Fruit fly (Drosophila melanogaster) whole organism, embryonic: ENCODE results near the gene CG31495.
A peak's percentile ranks its signal among the peaks of the same experiment; 100 is the strongest.

ENCODE experiments used
- Abd-B ChIP-seq: fragments of 200-800 bp; sonication (Bioruptor generic); optimal IDR thresholded peaks from 2 replicates; lab custom pipeline; 2018; ENCODE audit warnings: missing biosample characterization, mild to moderate bottlenecking, missing genetic modification characterization, moderate library complexity
- CG10147 ChIP-seq: fragments of 200-800 bp; sonication (Bioruptor generic); optimal IDR thresholded peaks from 2 replicates; lab custom pipeline; 2019; ENCODE audit warnings: missing biosample characterization, mild to moderate bottlenecking, missing genetic modification characterization, moderate library complexity
- CG12104 ChIP-seq: fragments of 200-800 bp; sonication (Bioruptor generic); optimal IDR thresholded peaks from 3 replicates; lab custom pipeline; 2016; ENCODE audit warnings: missing biosample characterization, missing genetic modification characterization
- CG17328 ChIP-seq: fragments of 200-800 bp; sonication (Bioruptor generic); IDR thresholded peaks from 2 replicates; pipeline ENCODE4 v1.3.6; 2022; ENCODE audit warnings: missing biosample characterization, missing genetic modification characterization
- CG17359 ChIP-seq: fragments of 200-800 bp; sonication (Bioruptor generic); optimal IDR thresholded peaks from 3 replicates; lab custom pipeline; 2018; ENCODE audit warnings: missing biosample characterization, mild to moderate bottlenecking, missing genetic modification characterization, moderate library complexity
- CG2712 ChIP-seq: fragments of 200-800 bp; optimal IDR thresholded peaks from 3 replicates; lab custom pipeline; 2019; ENCODE audit warnings: missing biosample characterization, mild to moderate bottlenecking, missing genetic modification characterization, moderate library complexity
- CG30020 ChIP-seq: fragments of 200-800 bp; optimal IDR thresholded peaks from 2 replicates; lab custom pipeline; 2019; ENCODE audit warnings: missing biosample characterization, mild to moderate bottlenecking, missing genetic modification characterization, moderate library complexity
- CG31224 ChIP-seq: fragments of 200-800 bp; sonication (Bioruptor generic); IDR thresholded peaks from 2 replicates; pipeline ENCODE4 v1.3.6; 2022; ENCODE audit warnings: missing biosample characterization, missing genetic modification characterization
- CG32532 ChIP-seq: fragments of 200-800 bp; sonication (Bioruptor generic); IDR thresholded peaks from 2 replicates; pipeline ENCODE4 v1.3.6; 2022; ENCODE audit warnings: missing biosample characterization, missing genetic modification characterization
- CG4360 ChIP-seq: fragments of 200-800 bp; sonication (Bioruptor generic); IDR thresholded peaks from 2 replicates; pipeline ENCODE4 v1.3.6; 2022; ENCODE audit warnings: missing biosample characterization, missing genetic modification characterization
- CG4820 ChIP-seq: fragments of 200-800 bp; sonication (Bioruptor generic); optimal IDR thresholded peaks from 3 replicates; lab custom pipeline; 2016; ENCODE audit warnings: missing biosample characterization, missing genetic modification characterization
- CG7556 ChIP-seq: fragments of 200-800 bp; sonication (Bioruptor generic); optimal IDR thresholded peaks from 2 replicates; lab custom pipeline; 2017; ENCODE audit warnings: missing biosample characterization, mild to moderate bottlenecking, missing genetic modification characterization
- CG9932 ChIP-seq: fragments of 200-800 bp; sonication (Bioruptor generic); IDR thresholded peaks from 2 replicates; pipeline ENCODE4 v1.3.6; 2022; ENCODE audit warnings: missing biosample characterization, missing genetic modification characterization
- CTCF ChIP-seq: fragments of 200-800 bp; sonication (Bioruptor generic); optimal IDR thresholded peaks from 2 replicates; lab custom pipeline; 2017; ENCODE audit warnings: missing biosample characterization, mild to moderate bottlenecking, missing genetic modification characterization, moderate library complexity
- Deaf1 ChIP-seq: fragments of 200-800 bp; optimal IDR thresholded peaks from 3 replicates; lab custom pipeline; 2019; ENCODE audit warnings: missing biosample characterization, mild to moderate bottlenecking, missing genetic modification characterization, moderate library complexity
- Gsc ChIP-seq: fragments of 200-800 bp; sonication (Bioruptor generic); IDR thresholded peaks from 2 replicates; pipeline ENCODE4 v1.3.6; 2022; ENCODE audit warnings: missing biosample characterization, missing genetic modification characterization
- Gug ChIP-seq: fragments of 200-800 bp; sonication (Bioruptor generic); IDR thresholded peaks from 4 replicates; pipeline ENCODE4 v1.3.6; 2022; ENCODE audit warnings: missing biosample characterization, missing genetic modification characterization
- HLH3B ChIP-seq: fragments of 200-800 bp; sonication (Bioruptor generic); IDR thresholded peaks from 2 replicates; pipeline ENCODE4 v1.3.6; 2022; ENCODE audit warnings: missing biosample characterization, missing genetic modification characterization
- HmgD ChIP-seq: fragments of 200-800 bp; sonication (Bioruptor generic); optimal IDR thresholded peaks from 3 replicates; lab custom pipeline; 2016; ENCODE audit warnings: missing biosample characterization, missing genetic modification characterization
- Hmr ChIP-seq: fragments of 200-800 bp; sonication (Bioruptor generic); optimal IDR thresholded peaks from 3 replicates; lab custom pipeline; 2017; ENCODE audit warnings: mild to moderate bottlenecking, missing biosample characterization, missing genetic modification reagents, missing genetic modification characterization
- Hr51 ChIP-seq, 2 experiments: fragments of 200-800 bp; sonication (Bioruptor generic); optimal IDR thresholded peaks; 2 replicates in 1 of 2; 3 replicates in 1 of 2; lab custom pipeline; 2016 to 2018; ENCODE audit warnings: missing biosample characterization in 2 of 2, missing genetic modification characterization in 2 of 2, mild to moderate bottlenecking in 1 of 2, moderate library complexity in 1 of 2
- Hsf ChIP-seq: fragments of 200-800 bp; sonication (Bioruptor generic); optimal IDR thresholded peaks from 3 replicates; lab custom pipeline; 2016; ENCODE audit warnings: missing biosample characterization, missing genetic modification characterization
- Lim3 ChIP-seq: fragments of 200-800 bp; sonication (Bioruptor generic); IDR thresholded peaks from 2 replicates; pipeline ENCODE4 v1.3.6; 2022; ENCODE audit warnings: missing biosample characterization, missing genetic modification characterization
- Med ChIP-seq: fragments of 200-800 bp; sonication (Bioruptor generic); peaks from one replicate; lab custom pipeline; 2016; ENCODE audit warnings: missing biosample characterization, missing genetic modification characterization, mild to moderate bottlenecking, inconsistent platforms, moderate library complexity
- NC2α ChIP-seq: fragments of 200-800 bp; sonication (Bioruptor generic); optimal IDR thresholded peaks from 2 replicates; lab custom pipeline; 2016; ENCODE audit warnings: missing biosample characterization, missing genetic modification characterization
- Opbp ChIP-seq: fragments of 200-800 bp; sonication (Bioruptor generic); IDR thresholded peaks from 3 replicates; pipeline ENCODE4 v1.3.6; 2022; ENCODE audit warnings: missing biosample characterization, missing genetic modification characterization; ENCODE audit not compliant: partially characterized antibody
- Sox102F ChIP-seq: fragments of 200-800 bp; sonication (Bioruptor generic); optimal IDR thresholded peaks from 2 replicates; lab custom pipeline; 2018; ENCODE audit warnings: missing biosample characterization, mild to moderate bottlenecking, missing genetic modification characterization, moderate library complexity
- abd-A ChIP-seq: fragments of 200-800 bp; sonication (Bioruptor generic); optimal IDR thresholded peaks from 3 replicates; lab custom pipeline; 2019; ENCODE audit warnings: missing biosample characterization, mild to moderate bottlenecking, missing genetic modification characterization, moderate library complexity
- amos ChIP-seq: fragments of 200-800 bp; sonication (Bioruptor generic); IDR thresholded peaks from 2 replicates; pipeline ENCODE4 v1.3.6; 2022; ENCODE audit warnings: missing biosample characterization, missing genetic modification characterization; ENCODE audit not compliant: partially characterized antibody
- ara ChIP-seq: fragments of 200-800 bp; sonication (Bioruptor generic); IDR thresholded peaks from 2 replicates; pipeline ENCODE4 v1.3.6; 2022; ENCODE audit warnings: missing biosample characterization, missing genetic modification characterization
- ash1 ChIP-seq: fragments of 200-800 bp; sonication (Bioruptor generic); optimal IDR thresholded peaks from 2 replicates; lab custom pipeline; 2018; ENCODE audit warnings: missing biosample characterization, mild to moderate bottlenecking, missing genetic modification characterization
- bowl ChIP-seq: fragments of 200-800 bp; sonication (Bioruptor generic); IDR thresholded peaks from 2 replicates; pipeline ENCODE4 v1.3.6; 2022; ENCODE audit warnings: missing biosample characterization, missing genetic modification characterization
- dysf ChIP-seq: fragments of 200-800 bp; sonication (Bioruptor generic); IDR thresholded peaks from 3 replicates; pipeline ENCODE4 v1.3.6; 2022; ENCODE audit warnings: missing biosample characterization, missing genetic modification characterization
- ems ChIP-seq: fragments of 200-800 bp; sonication (Bioruptor generic); optimal IDR thresholded peaks from 3 replicates; lab custom pipeline; 2016; ENCODE audit warnings: missing biosample characterization, missing genetic modification characterization
- eve ChIP-seq, 2 experiments: fragments of >200 bp; optimal IDR thresholded peaks; 2 replicates each; lab custom pipeline; 2017; ENCODE audit warnings: missing biosample characterization in 2 of 2, missing genetic modification characterization in 2 of 2
- gsb-n ChIP-seq: fragments of 200-800 bp; sonication (Bioruptor generic); optimal IDR thresholded peaks from 3 replicates; lab custom pipeline; 2018; ENCODE audit warnings: missing biosample characterization, mild to moderate bottlenecking, missing genetic modification characterization
- kay ChIP-seq: fragments of 200-800 bp; sonication (Bioruptor generic); optimal IDR thresholded peaks from 2 replicates; lab custom pipeline; 2016; ENCODE audit warnings: missing biosample characterization, missing genetic modification characterization
- lab ChIP-seq: fragments of 200-800 bp; sonication (Bioruptor generic); optimal IDR thresholded peaks from 3 replicates; lab custom pipeline; 2017; ENCODE audit warnings: missing biosample characterization, missing genetic modification characterization, mild to moderate bottlenecking, moderate library complexity, missing genetic modification reagents
- nom ChIP-seq: fragments of 200-800 bp; sonication (Bioruptor generic); optimal IDR thresholded peaks from 2 replicates; lab custom pipeline; 2017; ENCODE audit warnings: missing biosample characterization, missing genetic modification characterization, mild to moderate bottlenecking, moderate library complexity, missing genetic modification reagents
- pan ChIP-seq, 4 experiments: fragments of >200 bp in 3 of 4; fragments of 200-800 bp in 1 of 4; sonication (Bioruptor generic) in 1 of 4; optimal IDR thresholded peaks in 3 of 4; IDR thresholded peaks in 1 of 4; 2 replicates each; pipeline versions ENCODE4 v1.3.6 to Lab custom; 2017 to 2022; ENCODE audit warnings: missing biosample characterization in 2 of 4, missing genetic modification characterization in 2 of 4, mixed read lengths in 1 of 4
- pb ChIP-seq: fragments of 200-800 bp; sonication (Bioruptor generic); optimal IDR thresholded peaks from 3 replicates; lab custom pipeline; 2016; ENCODE audit warnings: missing biosample characterization, missing genetic modification characterization
- phol ChIP-seq: fragments of 200-800 bp; sonication (Bioruptor generic); optimal IDR thresholded peaks from 3 replicates; lab custom pipeline; 2018; ENCODE audit warnings: missing biosample characterization, mild to moderate bottlenecking, missing genetic modification characterization, moderate library complexity
- prd ChIP-seq, 3 experiments: fragments of >200 bp in 2 of 3; fragments of 200-800 bp in 1 of 3; sonication (Bioruptor generic) in 1 of 3; optimal IDR thresholded peaks in 2 of 3; IDR thresholded peaks in 1 of 3; 2 replicates in 2 of 3; 3 replicates in 1 of 3; pipeline versions ENCODE4 v1.3.6 to Lab custom; 2017 to 2022; ENCODE audit warnings: missing biosample characterization in 1 of 3, missing genetic modification characterization in 1 of 3
- sima ChIP-seq: fragments of 200-800 bp; sonication (Bioruptor generic); optimal IDR thresholded peaks from 2 replicates; lab custom pipeline; 2016; ENCODE audit warnings: missing biosample characterization, missing genetic modification characterization
- sna ChIP-seq: fragments of 200-800 bp; sonication (Bioruptor generic); IDR thresholded peaks from 2 replicates; pipeline ENCODE4 v1.3.6; 2022; ENCODE audit warnings: missing biosample characterization, missing genetic modification characterization; ENCODE audit not compliant: partially characterized antibody
- usp ChIP-seq: fragments of >200 bp; optimal IDR thresholded peaks from 2 replicates; lab custom pipeline; 2017; ENCODE audit warnings: missing biosample characterization, missing genetic modification characterization
- zen2 ChIP-seq: fragments of 200-800 bp; sonication (Bioruptor generic); IDR thresholded peaks from 3 replicates; pipeline ENCODE4 v1.3.6; 2022; ENCODE audit warnings: missing biosample characterization, missing genetic modification characterization; ENCODE audit not compliant: partially characterized antibody
- zfh1 ChIP-seq: fragments of 200-800 bp; sonication (Bioruptor generic); IDR thresholded peaks from 3 replicates; pipeline ENCODE4 v1.3.6; 2022; ENCODE audit warnings: missing biosample characterization, missing genetic modification characterization

The CG31495 gene

dm6 chr3R:13817480-13818305 is 22.0 kb downstream of the CG31495 start (continued):
- no peak for TF ChIP-seq ash1
- TF ChIP-seq usp (GFP tag; lab: Kevin White, UChicago) = no peak
- no peak for TF ChIP-seq prd (optimal IDR thresholded peaks at IDR 0.05; lab: Kevin White, UChicago)
- TF ChIP-seq prd (GFP tag; IDR thresholded peaks at IDR 0.05; lab: Robert Waterston, UW) = peak; percentile 65; the same call in 2 of the 3 replicates
- TF ChIP-seq CG12104 (GFP tag; lab: Kevin White, UChicago) = no peak
- peak; percentile 47 for TF ChIP-seq lab
- TF ChIP-seq ems = no peak
- TF ChIP-seq CG4820 = peak; percentile 59
- TF ChIP-seq sna (GFP tag; lab: Robert Waterston, UW) = no peak
- no peak for TF ChIP-seq CG9932 (GFP tag; lab: Robert Waterston, UW)
- TF ChIP-seq eve (GFP tag; optimal IDR thresholded peaks at IDR 0.05; lab: Kevin White, UChicago) = peak in 1 of 2 experiments; percentile 83
- no peak for TF ChIP-seq HmgD (GFP tag; lab: Kevin White, UChicago)
- no peak for TF ChIP-seq nom (GFP tag; lab: Kevin White, UChicago)
- TF ChIP-seq amos (GFP tag; lab: Robert Waterston, UW) = no peak
- TF ChIP-seq HLH3B = peak; percentile 61
- no peak for TF ChIP-seq sima (GFP tag; lab: Kevin White, UChicago)
- TF ChIP-seq CG30020 (tag; lab: Kevin White, UChicago) = peak; percentile 40
- no peak for TF ChIP-seq Deaf1
- TF ChIP-seq pan (optimal IDR thresholded peaks at IDR 0.05; lab: Kevin White, UChicago) = no peak
- TF ChIP-seq pan (GFP tag; optimal IDR thresholded peaks at IDR 0.05 in 1 of 2, IDR thresholded peaks at IDR 0.05 in 1 of 2) = peak in 1 of 2 experiments; percentile 47
- TF ChIP-seq Hsf (GFP tag; lab: Kevin White, UChicago) = no peak
- TF ChIP-seq CG2712 = peak; percentile 82
- peak; percentile 27; the same call in 1 of the 2 replicates for TF ChIP-seq ara
- peak; percentile 50 for TF ChIP-seq kay (GFP tag; lab: Kevin White, UChicago)
- peak; percentile 84 for TF ChIP-seq phol (tag; lab: Kevin White, UChicago)
- TF ChIP-seq Abd-B = peak; percentile 53
- TF ChIP-seq zfh1 (GFP tag; lab: Robert Waterston, UW) = peak; percentile 41; the same call in 2 of the 3 replicates
- TF ChIP-seq bowl (GFP tag; lab: Robert Waterston, UW) = no peak
- TF ChIP-seq Med = peak; percentile 83
- no peak for TF ChIP-seq CG10147
- no peak for TF ChIP-seq Gsc (GFP tag; lab: Robert Waterston, UW)
- no peak; the same call in 1 of the 2 replicates for TF ChIP-seq CG32532 (GFP tag; lab: Robert Waterston, UW)
- TF ChIP-seq Hr51 (GFP tag; optimal IDR thresholded peaks at IDR 0.05; lab: Kevin White, UChicago) = peak in 1 of 2 experiments; percentile 73
- no peak for TF ChIP-seq CG4360 (GFP tag; lab: Robert Waterston, UW)
- no peak for TF ChIP-seq CG31224 (GFP tag; lab: Robert Waterston, UW)
- TF ChIP-seq abd-A (tag; lab: Kevin White, UChicago) = no peak
- TF ChIP-seq CTCF (GFP tag; lab: Kevin White, UChicago) = peak; percentile 15
- TF ChIP-seq Sox102F = peak; percentile 82
- peak; percentile 10; the same call in 1 of the 2 replicates for TF ChIP-seq Lim3 (GFP tag; lab: Robert Waterston, UW)
- peak; percentile 12 for TF ChIP-seq pb (GFP tag; lab: Kevin White, UChicago)
- TF ChIP-seq Gug (GFP tag; lab: Robert Waterston, UW) = no peak; the same call in 3 of the 4 replicates
- no peak for TF ChIP-seq zen2 (GFP tag; lab: Robert Waterston, UW)
- no peak for TF ChIP-seq Opbp
- TF ChIP-seq gsb-n (tag; lab: Kevin White, UChicago) = peak; percentile 60
- TF ChIP-seq Hmr (GFP tag; lab: Kevin White, UChicago) = no peak
- peak; percentile 58; the same call in 2 of the 3 replicates for TF ChIP-seq dysf (GFP tag; lab: Robert Waterston, UW)
- TF ChIP-seq CG17359 (tag; lab: Kevin White, UChicago) = peak; percentile 71
- peak; percentile 31 for TF ChIP-seq CG17328 (GFP tag; lab: Robert Waterston, UW)
- TF ChIP-seq CG7556 = peak; percentile 73
- no peak for TF ChIP-seq NC2α (GFP tag; lab: Kevin White, UChicago)
